Worm (Caenorhabditis elegans): ENCODE data around the gene enu-3.1.
"Not testable (repeated sequence)": the region's sequence is repeated elsewhere in the genome, so short reads cannot be mapped to it uniquely, and the experiment has no call there.

enu-3.1 gene

ce11 chrIII:10432104-10432503 is 4.0 kb upstream of the enu-3.1 start:
- TF ChIP-seq nhr-10 (tag; optimal IDR thresholded peaks at IDR 0.05) (no peak), crh-2 (tag; optimal IDR thresholded peaks at IDR 0.05) (peak; percentile 70), lin-11 (tag; optimal IDR thresholded peaks at IDR 0.05) (peak; percentile 62), nhr-129 (tag; optimal IDR thresholded peaks at IDR 0.05) (peak; percentile 52), C34F6.9 (tag; optimal IDR thresholded peaks at IDR 0.05) (peak; percentile 28), ztf-1 (GFP tag; conservative IDR thresholded peaks at IDR 0.05) (no peak), lsy-2 (tag; optimal IDR thresholded peaks at IDR 0.05) (peak in 1 of 2 experiments; percentile 38), F13H6.1 (tag; optimal IDR thresholded peaks at IDR 0.05) (peak; percentile 21)

DNA sequence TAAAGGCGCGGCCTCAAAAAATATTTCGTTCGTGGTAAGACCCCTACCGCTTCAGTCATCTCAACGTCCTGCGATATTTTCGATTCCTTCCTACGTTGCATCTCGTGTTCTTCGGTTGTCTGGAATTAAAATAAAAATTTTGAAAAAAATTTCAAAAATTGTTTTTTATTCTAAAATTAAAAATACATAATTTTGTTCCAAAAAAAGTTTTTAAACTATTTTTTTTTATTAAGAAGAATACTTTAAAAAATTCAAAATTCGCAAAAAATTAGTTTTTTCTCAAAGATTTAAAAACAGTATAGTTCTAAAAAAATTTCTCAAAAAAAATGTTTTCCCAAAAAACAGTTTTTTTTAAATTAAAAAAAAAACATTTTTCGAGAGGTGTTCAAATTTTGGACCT is 2.7 kb downstream of the enu-3.1 start, which contains the start of gene H04D03.6:
TSS of gene H04D03.6 (minus strand) at position 101 of the 400 bp plus-strand sequence.
- not testable (repeated sequence) for TF ChIP-seq lin-11 (tag; optimal IDR thresholded peaks at IDR 0.05); nhr-237 (tag; optimal IDR thresholded peaks at IDR 0.05); sma-9 (GFP tag; optimal IDR thresholded peaks at IDR 0.05); sma-9 (tag; optimal IDR thresholded peaks at IDR 0.05)

- TF ChIP-seq unc-62 (GFP tag; optimal IDR thresholded peaks at IDR 0.05) (no peak), nhr-77 (tag; optimal IDR thresholded peaks at IDR 0.05) (no peak), ZK546.5 (tag; optimal IDR thresholded peaks at IDR 0.05) (no peak), egl-27 (tag; optimal IDR thresholded peaks at IDR 0.05) (no peak), elt-3 (tag; optimal IDR thresholded peaks at IDR 0.05) (no peak), dmd-4 (tag; optimal IDR thresholded peaks at IDR 0.05) (no peak), fos-1 (tag; optimal IDR thresholded peaks at IDR 0.05) (no peak), blmp-1 (tag; optimal IDR thresholded peaks at IDR 0.05; ENCODE audit: insufficient read depth) (no peak), nhr-129 (tag; optimal IDR thresholded peaks at IDR 0.05) (no peak), nhr-6 (tag; optimal IDR thresholded peaks at IDR 0.05) (no peak), lin-13 (GFP tag; optimal IDR thresholded peaks at IDR 0.05) (no peak), snpc-4 (tag; optimal IDR thresholded peaks at IDR 0.05) (no peak)
Measured at ce11 chrIII:10442355-10443140, 6.5 kb downstream of the enu-3.1 start, which contains the start of the genes H04D03.2 and ecps-2. Gene H04D03.2 (minus strand): TSS chrIII:10442405. Gene ecps-2 (plus strand): TSS chrIII:10443090.

ce11 chrIII:10446730-10447129 is 10.7 kb downstream of the enu-3.1 start, which contains the start of gene H04D03.7:
Gene H04D03.7 (minus strand): TSS chrIII:10446830.
- TF ChIP-seq ZK546.5 (tag; optimal IDR thresholded peaks at IDR 0.05) = no peak
- TF ChIP-seq nhr-77 (tag; optimal IDR thresholded peaks at IDR 0.05) = no peak
- TF ChIP-seq ceh-16 (tag; optimal IDR thresholded peaks at IDR 0.05) = no peak
- no peak for TF ChIP-seq nhr-11 (tag; optimal IDR thresholded peaks at IDR 0.05)

DNA sequence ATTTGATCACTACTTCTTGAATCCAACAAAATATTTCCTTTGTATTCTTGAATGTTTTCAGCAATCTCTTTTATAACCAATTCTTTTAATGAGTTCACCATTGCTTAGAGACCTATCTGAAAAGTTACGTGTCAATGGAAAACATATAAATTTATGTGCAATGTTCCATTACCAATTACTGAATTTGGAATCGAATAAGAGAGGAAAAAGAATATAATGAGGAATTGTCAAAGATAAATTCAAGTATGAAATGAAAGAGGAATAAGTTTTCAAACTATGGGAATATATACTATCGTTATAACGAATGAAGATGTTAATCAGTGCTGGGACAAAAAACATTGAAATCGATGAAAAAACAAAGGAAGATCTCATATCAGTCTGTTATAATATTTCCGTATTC is 14.9 kb downstream of the enu-3.1 start, which contains the start of gene H04D03.4:
TSS of gene H04D03.4 (minus strand) at position 101 of the 400 bp plus-strand sequence.
- TF ChIP-seq sma-3 (GFP tag; optimal IDR thresholded peaks at IDR 0.05) (no peak), crh-2 (tag; optimal IDR thresholded peaks at IDR 0.05) (no peak), fos-1 (tag; optimal IDR thresholded peaks at IDR 0.05) (no peak), nhr-11 (tag; optimal IDR thresholded peaks at IDR 0.05) (no peak), peb-1 (tag; optimal IDR thresholded peaks at IDR 0.05) (no peak), nhr-25 (tag; optimal IDR thresholded peaks at IDR 0.05) (no peak), nhr-77 (tag; optimal IDR thresholded peaks at IDR 0.05) (no peak), R02D3.7 (tag; optimal IDR thresholded peaks at IDR 0.05) (no peak), lin-39 (tag; optimal IDR thresholded peaks at IDR 0.05) (no peak), nhr-129 (tag; optimal IDR thresholded peaks at IDR 0.05) (no peak), snpc-4 (tag; optimal IDR thresholded peaks at IDR 0.05) (no peak), nhr-21 (tag; optimal IDR thresholded peaks at IDR 0.05) (no peak), blmp-1 (tag; optimal IDR thresholded peaks at IDR 0.05; ENCODE audit: insufficient read depth) (no peak), nhr-6 (tag; optimal IDR thresholded peaks at IDR 0.05) (no peak), lin-11 (tag; optimal IDR thresholded peaks at IDR 0.05) (no peak), mab-5 (tag; optimal IDR thresholded peaks at IDR 0.05) (no peak), C34F6.9 (tag; optimal IDR thresholded peaks at IDR 0.05) (no peak), skn-1 (tag; optimal IDR thresholded peaks at IDR 0.05) (no peak)

Data from whole organism, L2 larva.